Worm (Caenorhabditis elegans): ENCODE results near the gene F15B9.10.

- no peak for TF ChIP-seq him-1 (tag; optimal IDR thresholded peaks at IDR 0.05)
- TF ChIP-seq dao-5 (tag; optimal IDR thresholded peaks at IDR 0.05) = no peak
Observed at ce11 chrV:13004374-13004773, 4.4 kb downstream of the F15B9.10 start.
